Fruit fly (Drosophila melanogaster) whole organism, prepupa: ENCODE results near the gene GC1.

Source experiments
- CG1621 ChIP-seq: fragments of 200-800 bp; sonication (Bioruptor generic); optimal IDR thresholded peaks from 3 replicates; lab custom pipeline; 2018; ENCODE audit warnings: missing biosample characterization, mild to moderate bottlenecking, missing genetic modification characterization
- CG3032 ChIP-seq: fragments of 200-800 bp; optimal IDR thresholded peaks from 2 replicates; lab custom pipeline; 2019; ENCODE audit warnings: missing biosample characterization, mild to moderate bottlenecking, missing genetic modification characterization, moderate library complexity
- CG6163 ChIP-seq: fragments of 200-800 bp; sonication (Bioruptor generic); IDR thresholded peaks from 3 replicates; pipeline ENCODE4 v1.3.6; 2022; ENCODE audit warnings: missing biosample characterization, missing genetic modification characterization
- CG6808 ChIP-seq: fragments of 200-800 bp; sonication (Bioruptor generic); optimal IDR thresholded peaks from 3 replicates; lab custom pipeline; 2017; ENCODE audit warnings: missing biosample characterization, missing genetic modification characterization, mild to moderate bottlenecking, moderate library complexity, missing genetic modification reagents
- Ets96B ChIP-seq: fragments of 200-800 bp; optimal IDR thresholded peaks from 2 replicates; lab custom pipeline; 2019; ENCODE audit warnings: missing biosample characterization, mild to moderate bottlenecking, missing genetic modification characterization, moderate library complexity
- Gug ChIP-seq: fragments of 200-800 bp; sonication (Bioruptor generic); IDR thresholded peaks from 2 replicates; pipeline ENCODE4 v1.3.6; 2022; ENCODE audit warnings: missing biosample characterization, missing genetic modification characterization
- dsx ChIP-seq: fragments of 200-800 bp; optimal IDR thresholded peaks from 3 replicates; lab custom pipeline; 2019; ENCODE audit warnings: missing biosample characterization, mild to moderate bottlenecking, missing genetic modification characterization, moderate library complexity; ENCODE audit not compliant: poor library complexity, severe bottlenecking
- fd85E ChIP-seq: fragments of 200-800 bp; sonication (Bioruptor generic); optimal IDR thresholded peaks from 3 replicates; lab custom pipeline; 2016; ENCODE audit warnings: missing biosample characterization, missing genetic modification characterization
- fkh ChIP-seq: fragments of 200-800 bp; sonication (Bioruptor generic); optimal IDR thresholded peaks from 3 replicates; lab custom pipeline; 2017; ENCODE audit warnings: missing biosample characterization, mild to moderate bottlenecking, missing genetic modification characterization, moderate library complexity

DNA sequence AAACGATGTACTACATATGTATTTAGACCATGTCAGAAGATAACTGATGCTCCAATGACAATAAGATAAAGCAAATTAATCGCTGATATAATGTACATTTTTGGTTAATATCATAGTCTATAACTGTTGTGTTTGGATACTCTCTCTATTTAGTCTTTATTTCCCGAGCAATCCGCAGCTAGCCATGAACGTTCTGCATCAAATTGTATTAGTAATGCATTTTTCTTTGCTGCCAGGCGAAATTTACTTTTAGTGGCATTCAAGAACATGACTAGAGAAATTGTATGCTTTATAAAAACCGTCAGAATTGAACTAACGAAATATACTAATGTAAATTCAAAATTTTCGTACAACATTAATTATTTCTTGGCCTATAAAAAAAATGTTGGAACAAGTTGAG lies 3.9 kb downstream of the GC1 start, which contains the start of gene GC2:
- TF ChIP-seq dsx: no peak
- no peak for TF ChIP-seq CG1621
- TF ChIP-seq fkh (GFP tag; lab: Kevin White, UChicago): no peak
- no peak for TF ChIP-seq fd85E (GFP tag; lab: Kevin White, UChicago)
- TF ChIP-seq CG6163 (GFP tag; lab: Robert Waterston, UW): no peak
- no peak for TF ChIP-seq Gug
- no peak for TF ChIP-seq Ets96B
- TF ChIP-seq CG3032 (tag; lab: Kevin White, UChicago): no peak
- TF ChIP-seq CG6808: no peak
